Worm (Caenorhabditis elegans) whole organism, mixed stage, embryonic: ENCODE measurements around the gene K05F1.14.

ENCODE experiments used
- flh-1 ChIP-seq: fragments of 200-800 bp; sonication (Bioruptor generic); optimal IDR thresholded peaks from 2 replicates; lab custom pipeline; 2018; ENCODE audit warnings: mild to moderate bottlenecking, missing genetic modification characterization, moderate library complexity, missing compliant biosample characterization
- mab-5 ChIP-seq: fragments of 150-350 bp; optimal IDR thresholded peaks from 2 replicates; lab custom pipeline; 2014; ENCODE audit warnings: missing biosample characterization, missing genetic modification characterization
- snpc-4 ChIP-seq: fragments of 150-350 bp; optimal IDR thresholded peaks from 2 replicates; lab custom pipeline; 2014; ENCODE audit warnings: missing biosample characterization, missing genetic modification characterization
- unc-120 ChIP-seq: sonication (generic microtip); optimal IDR thresholded peaks from 2 replicates; lab custom pipeline; 2017; ENCODE audit warnings: missing genetic modification characterization, missing compliant biosample characterization; ENCODE audit not compliant: poor library complexity, severe bottlenecking
- unc-39 ChIP-seq: fragments of 150-350 bp; optimal IDR thresholded peaks from 2 replicates; lab custom pipeline; 2014; ENCODE audit warnings: missing biosample characterization, missing genetic modification characterization
- unc-62 ChIP-seq: fragments of 150-350 bp; optimal IDR thresholded peaks from 2 replicates; lab custom pipeline; 2014; ENCODE audit warnings: missing biosample characterization, missing genetic modification reagents, missing genetic modification characterization
- ztf-11 ChIP-seq: fragments of 150-350 bp; optimal IDR thresholded peaks from 2 replicates; lab custom pipeline; 2014; ENCODE audit warnings: missing biosample characterization, missing genetic modification characterization

DNA sequence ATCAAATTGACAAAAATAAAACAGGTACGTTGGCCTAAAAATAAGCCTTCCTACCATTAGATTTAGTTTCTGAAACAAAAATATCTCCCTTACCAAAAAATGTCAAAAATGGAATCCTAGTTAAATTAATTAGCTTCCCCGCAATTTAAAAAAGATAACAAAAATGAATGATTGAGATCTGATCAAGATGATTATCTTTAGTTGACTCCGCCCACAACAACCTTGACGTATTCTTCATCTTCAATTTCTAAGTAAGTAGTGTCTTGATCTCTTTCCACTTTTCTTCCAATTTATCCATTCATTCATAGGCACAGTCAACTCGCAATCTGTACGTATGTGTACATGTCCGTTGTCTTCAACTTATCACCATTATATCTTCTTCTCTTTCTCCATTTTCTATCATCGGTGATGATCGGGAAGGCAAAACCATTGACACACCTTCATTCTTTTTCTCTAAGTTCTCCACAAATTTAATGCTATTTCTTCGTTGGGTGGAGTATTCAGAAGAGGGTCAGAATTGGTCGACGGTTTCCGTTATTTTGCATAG lies 24.0 kb downstream of the K05F1.14 start:
- TF ChIP-seq unc-120 (no peak), flh-1 (GFP tag; lab: Kevin White, UChicago) (no peak), mab-5 (tag; lab: Kevin White, UChicago) (no peak), unc-62 (GFP tag; lab: Kevin White, UChicago) (no peak), ztf-11 (tag; lab: Kevin White, UChicago) (no peak), unc-39 (no peak), snpc-4 (tag; lab: Kevin White, UChicago) (no peak)
